Fruit fly (Drosophila melanogaster) whole organism, larva: Measurements from ENCODE around the gene Send2.

Source experiments
- noc ChIP-seq: fragments of 200-800 bp; sonication (Bioruptor generic); optimal IDR thresholded peaks from 3 replicates; lab custom pipeline; 2019; ENCODE audit warnings: missing biosample characterization, mild to moderate bottlenecking, missing genetic modification characterization, moderate library complexity

Send2 gene

dm6 chr2L:14333965-14334364 lies 12.5 kb downstream of the Send2 start, which contains the start of gene CG33090:
CG33090 (plus strand) TSS chr2L:14334158.
- no peak for TF ChIP-seq noc (tag; lab: Kevin White, UChicago)

dm6 chr2L:14319005-14319404 lies 27.5 kb downstream of the Send2 start:
- TF ChIP-seq noc (tag; lab: Kevin White, UChicago): no peak

DNA sequence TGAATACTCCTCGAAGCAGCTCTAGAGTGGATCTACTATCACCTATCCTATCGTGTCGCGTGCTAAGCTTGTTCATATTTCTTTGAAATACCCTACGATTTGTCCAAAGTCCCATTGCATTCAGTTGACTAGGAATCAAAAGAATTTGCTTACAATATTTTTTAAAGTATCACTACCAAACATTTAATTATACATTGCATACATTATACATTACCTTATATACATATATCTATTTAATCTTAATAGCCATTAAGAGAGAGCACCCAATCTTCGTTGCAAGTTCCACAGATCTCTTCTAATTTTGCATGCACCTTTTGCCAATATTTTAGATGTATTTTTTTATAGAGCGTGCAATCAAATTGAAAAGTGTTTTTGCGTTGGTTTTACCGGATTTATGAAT lies 27.9 kb downstream of the Send2 start:
- TF ChIP-seq noc (tag; lab: Kevin White, UChicago): no peak

DNA sequence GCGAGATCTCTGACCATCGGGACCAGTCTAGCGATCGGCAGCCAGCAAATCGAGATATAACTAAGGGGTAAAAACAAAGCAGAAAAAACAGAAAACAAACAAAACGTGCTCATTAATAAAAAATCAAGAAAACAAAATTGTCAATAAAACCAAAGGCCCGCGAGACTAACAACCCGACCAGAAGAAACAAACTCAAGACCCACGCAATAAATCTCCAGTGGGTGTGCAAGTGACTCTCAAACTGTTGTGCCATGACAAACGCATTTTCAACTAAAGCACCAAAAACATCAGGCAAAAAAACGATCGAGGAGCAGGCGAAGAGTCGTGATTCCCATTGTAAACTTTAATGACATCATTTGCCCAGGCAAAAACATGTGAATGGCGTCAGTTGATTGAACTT lies 28.5 kb downstream of the Send2 start:
- no peak for TF ChIP-seq noc (tag; lab: Kevin White, UChicago)

DNA sequence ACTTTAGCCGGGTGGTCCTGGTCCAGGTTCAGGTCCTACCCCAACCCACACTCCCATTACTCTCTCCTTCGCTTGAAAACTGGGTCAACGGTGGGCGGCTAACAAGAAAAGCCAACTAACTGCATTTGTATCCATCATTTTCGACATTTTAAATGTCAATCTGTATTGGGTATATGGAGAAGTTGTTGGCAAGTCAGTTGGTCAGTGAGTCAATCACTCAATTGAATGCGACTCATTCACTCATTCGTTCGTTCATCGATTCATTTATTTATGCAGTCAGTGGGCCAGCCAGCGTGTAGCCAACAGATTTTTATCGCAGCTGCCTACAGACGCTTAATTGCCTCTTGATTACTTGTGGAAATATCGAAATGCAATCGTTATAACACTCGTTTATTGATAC lies 29.8 kb downstream of the Send2 start:
- no peak for TF ChIP-seq noc (tag; lab: Kevin White, UChicago)

- no peak for TF ChIP-seq noc (tag; lab: Kevin White, UChicago)
These were observed 37.8 kb downstream of the Send2 start for dm6 chr2L:14308661-14309060.

DNA sequence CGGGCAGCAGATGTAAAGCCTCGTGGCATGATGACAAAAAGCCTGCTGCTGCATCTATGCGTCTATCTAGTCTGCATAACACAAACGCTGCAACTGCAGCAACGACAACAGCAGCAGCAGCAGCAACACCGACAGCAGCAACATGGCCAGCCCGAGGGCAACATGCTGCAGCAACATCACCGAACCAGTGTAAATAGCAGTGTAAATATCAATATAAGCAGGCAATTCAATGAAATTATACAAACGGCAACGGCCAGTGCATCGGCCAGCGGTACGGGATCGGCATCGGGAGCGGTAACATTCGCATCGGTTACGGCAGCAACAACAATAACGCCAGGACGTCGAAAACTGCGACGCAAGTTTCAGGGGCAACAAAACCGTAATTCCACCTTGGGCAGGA lies 38.3 kb downstream of the Send2 start:
- no peak for TF ChIP-seq noc (tag; lab: Kevin White, UChicago)

dm6 chr2L:14307516-14307915 lies 39.0 kb downstream of the Send2 start:
- TF ChIP-seq noc (tag; lab: Kevin White, UChicago): no peak

DNA sequence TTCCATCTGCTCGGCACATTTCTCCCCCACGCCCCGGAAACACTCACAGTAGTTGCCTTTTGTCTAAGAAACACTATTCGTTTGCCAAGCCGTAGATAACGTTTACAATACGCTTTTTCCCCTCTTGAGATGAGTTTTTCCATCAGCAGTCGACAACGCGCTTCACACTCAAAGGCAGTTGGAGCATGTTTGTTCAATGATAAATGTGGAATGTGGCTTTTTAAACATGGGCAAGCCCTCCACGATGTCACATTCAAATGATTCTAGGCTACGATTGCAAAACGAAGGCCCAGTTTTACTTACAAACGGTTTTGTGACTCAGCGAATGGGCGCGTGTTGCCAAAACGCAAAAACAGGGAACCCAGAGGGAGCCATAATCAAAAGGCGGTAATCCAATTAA lies 44.0 kb downstream of the Send2 start:
- no peak for TF ChIP-seq noc (tag; lab: Kevin White, UChicago)

dm6 chr2L:14300718-14301361 lies 45.6 kb downstream of the Send2 start:
- no peak for TF ChIP-seq noc (tag; lab: Kevin White, UChicago)
